Worm (Caenorhabditis elegans): Measurements from ENCODE around the gene C53C11.4.

DNA sequence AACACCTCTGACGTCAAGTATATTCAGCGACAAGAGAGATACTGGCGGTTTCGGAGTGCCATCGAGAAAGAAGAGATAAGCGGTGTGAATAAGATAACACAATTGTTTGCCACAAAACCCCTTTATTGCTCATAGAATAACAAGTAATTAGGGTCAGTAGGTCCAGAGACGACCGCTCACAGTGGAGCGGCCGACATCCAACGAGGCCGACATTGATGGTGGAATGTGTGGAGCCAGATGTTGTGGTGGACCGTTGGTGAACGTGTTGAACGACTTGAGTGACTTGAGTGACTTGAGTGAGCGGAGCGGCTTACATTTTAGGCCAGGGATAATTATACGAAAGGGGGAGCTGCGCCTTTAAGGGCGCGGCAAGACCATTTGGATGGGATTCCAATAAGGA lies 10.0 kb upstream of the C53C11.4 start:
- no peak for TF ChIP-seq egl-27 (tag; optimal IDR thresholded peaks at IDR 0.05)
- TF ChIP-seq unc-39 (tag; optimal IDR thresholded peaks at IDR 0.05), result no peak
- no peak for TF ChIP-seq nhr-12 (tag; optimal IDR thresholded peaks at IDR 0.05)
- TF ChIP-seq nfya-1 (tag; optimal IDR thresholded peaks at IDR 0.05; ENCODE audit: insufficient read depth), result no peak
- no peak for TF ChIP-seq nhr-237 (tag; optimal IDR thresholded peaks at IDR 0.05)
- TF ChIP-seq elt-2 (tag; optimal IDR thresholded peaks at IDR 0.05), result no peak
- TF ChIP-seq ztf-4 (tag; optimal IDR thresholded peaks at IDR 0.05), result no peak
- TF ChIP-seq nhr-25 (tag; optimal IDR thresholded peaks at IDR 0.05), result no peak
- TF ChIP-seq elt-1 (tag; optimal IDR thresholded peaks at IDR 0.05), result no peak
- no peak for TF ChIP-seq mdl-1 (tag; optimal IDR thresholded peaks at IDR 0.05)
- TF ChIP-seq pha-4 (tag; optimal IDR thresholded peaks at IDR 0.05), result no peak
- no peak for TF ChIP-seq egl-5 (tag; optimal IDR thresholded peaks at IDR 0.05)
- peak; percentile 40 for TF ChIP-seq snpc-4 (tag; optimal IDR thresholded peaks at IDR 0.05)
- no peak for TF ChIP-seq ceh-82 (tag; optimal IDR thresholded peaks at IDR 0.05)
